Worm (Caenorhabditis elegans) whole organism, midembryonic: ENCODE data around the gene ttr-54.

ENCODE experiments used
- T22C8.4 ChIP-seq: fragments of 200-800 bp; sonication (Bioruptor generic); IDR thresholded peaks from 2 replicates; pipeline ENCODE4 v1.3.6; 2022; ENCODE audit warnings: missing genetic modification characterization, missing compliant biosample characterization
- cog-1 ChIP-seq: sonication (generic microtip); optimal IDR thresholded peaks from 2 replicates; lab custom pipeline; 2016; ENCODE audit warnings: missing genetic modification characterization, missing compliant biosample characterization
- flt-1 ChIP-seq: fragments of 200-800 bp; sonication (Bioruptor generic); IDR thresholded peaks from 2 replicates; pipeline ENCODE4 v1.3.6; 2022; ENCODE audit warnings: missing genetic modification characterization, missing compliant biosample characterization
- klf-2 ChIP-seq: fragments of 200-800 bp; sonication (Bioruptor generic); conservative IDR thresholded peaks from 2 replicates; pipeline ENCODE4 v1.3.6; 2022; ENCODE audit warnings: missing genetic modification reagents, missing genetic modification characterization, missing compliant biosample characterization
- med-1 ChIP-seq: sonication (generic microtip); optimal IDR thresholded peaks from 2 replicates; lab custom pipeline; 2017; ENCODE audit warnings: missing genetic modification characterization, mild to moderate bottlenecking, missing compliant biosample characterization, antibody characterized with exemption, missing genetic modification reagents; ENCODE audit not compliant: insufficient read depth
- ref-1 ChIP-seq: fragments of 200-800 bp; sonication (Bioruptor generic); conservative IDR thresholded peaks from 2 replicates; pipeline ENCODE4 v1.3.6; 2022; ENCODE audit warnings: missing genetic modification reagents, missing genetic modification characterization, missing compliant biosample characterization
- tab-1 ChIP-seq: fragments of 200-800 bp; sonication (Bioruptor generic); IDR thresholded peaks from 2 replicates; pipeline ENCODE4 v1.3.6; 2022; ENCODE audit warnings: missing genetic modification characterization, missing compliant biosample characterization
- ztf-23 ChIP-seq: fragments of 200-800 bp; sonication (Bioruptor generic); IDR thresholded peaks from 2 replicates; pipeline ENCODE4 v1.3.6; 2022; ENCODE audit warnings: missing genetic modification reagents, missing genetic modification characterization, missing compliant biosample characterization
- ztf-29 ChIP-seq: fragments of 200-800 bp; sonication (Bioruptor generic); IDR thresholded peaks from 2 replicates; pipeline ENCODE4 v1.3.6; 2022; ENCODE audit warnings: missing genetic modification reagents, missing genetic modification characterization, missing compliant biosample characterization

Gene ttr-54

ce11 chrIV:10128446-10128845, 27.1 kb upstream of the ttr-54 start:
- TF ChIP-seq klf-2 (no peak), ztf-23 (no peak), ztf-29 (GFP tag; lab: Robert Waterston, UW) (no peak), flt-1 (no peak), med-1 (no peak), tab-1 (GFP tag; lab: Robert Waterston, UW) (no peak)

DNA sequence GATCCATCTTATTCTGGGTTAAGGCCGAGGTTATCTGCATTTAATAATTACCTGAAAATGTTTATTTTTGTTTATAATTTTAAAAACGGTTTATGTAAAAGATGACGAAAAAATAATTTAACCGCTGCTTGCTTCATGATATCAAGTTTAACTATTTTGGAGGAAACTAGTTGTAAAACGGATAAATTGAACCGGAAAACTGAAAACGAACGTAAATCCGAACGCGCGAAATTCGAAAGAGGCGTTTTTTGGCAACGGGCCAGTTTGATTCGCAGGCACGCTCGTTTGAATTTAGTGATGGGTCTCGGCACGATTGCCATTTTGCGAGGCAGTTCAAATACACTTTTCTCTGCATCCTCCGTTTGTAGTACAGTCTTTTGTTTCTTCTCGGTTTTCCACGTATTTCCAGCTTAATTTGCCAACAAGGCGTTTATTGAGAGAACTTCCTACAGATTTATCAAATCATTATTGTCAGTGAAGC, 26.6 kb upstream of the ttr-54 start, which contains the start of the genes gtbp-1 and K08F4.3:
Gene gtbp-1, minus strand, starts transcription at position 51 of the 481 bp plus-strand sequence.
Gene K08F4.3, plus strand, starts transcription at position 352 of the 481 bp plus-strand sequence.
- TF ChIP-seq ztf-23 = peak; percentile 50; the same call in 1 of the 2 replicates
- no peak for TF ChIP-seq klf-2

DNA sequence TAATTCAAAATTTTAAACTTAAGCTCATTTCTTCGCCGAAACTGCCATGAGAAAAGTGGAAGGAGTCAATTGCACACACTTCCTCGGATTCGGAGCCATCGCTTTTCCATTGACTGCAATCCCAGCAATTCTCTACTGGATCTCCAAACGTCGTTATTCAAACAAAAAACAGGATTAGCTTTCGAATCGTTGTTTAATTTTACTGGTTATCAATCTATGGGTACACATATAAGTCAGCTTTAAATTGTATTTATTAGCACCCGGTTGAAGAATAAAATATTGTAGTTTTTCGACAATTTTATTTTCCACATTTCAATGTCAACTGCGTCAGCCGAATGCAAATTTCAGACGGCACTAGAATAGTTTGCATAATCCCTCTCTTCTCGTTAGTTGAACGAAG, 25.6 kb upstream of the ttr-54 start, which contains the start of gene glt-3:
Gene glt-3, plus strand, starts transcription at position 301 of the 400 bp plus-strand sequence.
- TF ChIP-seq ztf-23 (no peak), flt-1 (no peak), T22C8.4 (GFP tag; lab: Robert Waterston, UW) (no peak), klf-2 (no peak), ref-1 (GFP tag; lab: Robert Waterston, UW) (no peak), med-1 (no peak), ztf-29 (GFP tag; lab: Robert Waterston, UW) (no peak), cog-1 (no peak), tab-1 (GFP tag; lab: Robert Waterston, UW) (no peak)

DNA sequence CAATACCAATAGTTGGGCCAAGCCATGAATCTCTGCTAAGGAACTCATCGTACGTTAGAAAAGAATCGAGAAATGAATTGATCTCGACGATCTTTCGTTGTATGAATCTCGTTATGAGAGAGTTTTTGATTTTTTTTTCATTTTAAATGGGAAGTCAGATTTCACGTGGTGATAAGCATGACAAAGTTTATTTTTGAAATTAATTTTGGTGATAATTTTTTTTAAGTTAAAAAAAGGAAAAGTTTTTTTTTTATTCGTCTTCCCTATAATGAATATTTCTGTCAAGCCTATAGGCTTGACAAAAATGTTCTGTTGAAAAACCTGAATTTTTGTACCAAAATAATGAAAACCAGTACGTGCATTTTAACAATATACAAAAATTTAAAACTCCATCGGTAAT, 19.8 kb upstream of the ttr-54 start, which contains the start of gene K08F4.5:
Gene K08F4.5, minus strand, starts transcription at position 101 of the 400 bp plus-strand sequence.
- TF ChIP-seq ref-1 (GFP tag; lab: Robert Waterston, UW) (no peak), ztf-29 (GFP tag; lab: Robert Waterston, UW) (no peak), cog-1 (no peak), klf-2 (no peak), tab-1 (GFP tag; lab: Robert Waterston, UW) (no peak), med-1 (no peak), T22C8.4 (GFP tag; lab: Robert Waterston, UW) (no peak), ztf-23 (no peak)

DNA sequence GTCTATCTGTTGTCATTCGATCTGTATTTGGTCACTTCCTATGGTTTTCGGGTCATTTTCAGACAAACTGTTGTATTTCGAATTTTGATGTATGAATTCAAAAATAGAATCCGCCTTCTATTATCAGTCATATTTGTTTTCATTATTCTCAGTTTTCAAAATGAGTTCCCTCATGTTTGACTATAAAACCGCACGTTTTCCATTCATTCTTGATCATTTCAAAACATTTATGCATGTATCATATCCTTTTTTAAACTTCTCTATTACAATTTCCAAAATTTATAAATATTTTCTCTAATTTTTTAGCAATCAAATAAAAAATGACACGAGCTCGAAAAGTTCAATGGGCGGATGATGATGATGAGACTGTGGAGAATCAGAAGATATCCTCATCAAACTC, 17.8 kb upstream of the ttr-54 start, which contains the start of gene K08F4.12:
Gene K08F4.12, plus strand, starts transcription at position 301 of the 400 bp plus-strand sequence.
- TF ChIP-seq cog-1 = no peak
- no peak for TF ChIP-seq T22C8.4 (GFP tag; lab: Robert Waterston, UW)
- no peak for TF ChIP-seq ztf-29 (GFP tag; lab: Robert Waterston, UW)
- TF ChIP-seq med-1 = no peak
- TF ChIP-seq flt-1 = no peak
- no peak for TF ChIP-seq ref-1 (GFP tag; lab: Robert Waterston, UW)
- no peak for TF ChIP-seq tab-1 (GFP tag; lab: Robert Waterston, UW)
- no peak for TF ChIP-seq klf-2
- TF ChIP-seq ztf-23 = no peak

ce11 chrIV:10140143-10140542, 15.4 kb upstream of the ttr-54 start, which contains the start of gene gst-3:
Gene gst-3, minus strand, starts transcription at chrIV:10140243.
- no peak for TF ChIP-seq klf-2

DNA sequence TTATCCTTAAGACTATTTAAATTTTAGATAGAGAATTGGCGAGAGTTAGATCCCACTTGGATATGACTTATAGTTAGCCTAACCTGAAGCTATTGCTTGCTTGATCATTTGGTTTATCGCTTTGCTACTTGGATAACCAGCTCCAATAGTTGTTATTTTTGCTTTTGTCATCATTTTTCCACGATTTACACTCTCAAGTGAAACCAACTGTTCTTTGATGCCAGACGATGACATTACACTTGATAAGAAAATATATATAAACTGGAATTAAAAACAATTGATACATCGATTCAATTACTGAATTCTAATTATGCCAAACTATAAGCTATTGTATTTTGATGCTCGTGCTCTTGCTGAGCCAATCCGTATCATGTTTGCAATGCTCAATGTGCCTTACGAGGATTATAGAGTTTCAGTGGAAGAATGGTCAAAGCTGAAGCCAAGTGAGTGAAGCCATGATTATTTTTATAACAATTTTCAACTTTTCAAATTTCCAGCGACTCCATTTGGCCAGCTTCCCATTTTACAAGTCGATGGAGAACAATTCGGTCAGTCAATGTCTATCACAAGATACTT, 13.6 kb upstream of the ttr-54 start, which contains the start of the genes gst-2, gst-4 and dhs-12:
Gene gst-2, minus strand, starts transcription at position 132 of the 576 bp plus-strand sequence.
Gene gst-4, plus strand, starts transcription at position 296 of the 576 bp plus-strand sequence.
Gene dhs-12, plus strand, starts transcription at position 526 of the 576 bp plus-strand sequence.
- TF ChIP-seq T22C8.4 (GFP tag; lab: Robert Waterston, UW) (no peak), ztf-29 (GFP tag; lab: Robert Waterston, UW) (no peak), flt-1 (no peak), tab-1 (GFP tag; lab: Robert Waterston, UW) (no peak), ref-1 (GFP tag; lab: Robert Waterston, UW) (no peak), med-1 (no peak), klf-2 (no peak), cog-1 (no peak), ztf-23 (no peak)

DNA sequence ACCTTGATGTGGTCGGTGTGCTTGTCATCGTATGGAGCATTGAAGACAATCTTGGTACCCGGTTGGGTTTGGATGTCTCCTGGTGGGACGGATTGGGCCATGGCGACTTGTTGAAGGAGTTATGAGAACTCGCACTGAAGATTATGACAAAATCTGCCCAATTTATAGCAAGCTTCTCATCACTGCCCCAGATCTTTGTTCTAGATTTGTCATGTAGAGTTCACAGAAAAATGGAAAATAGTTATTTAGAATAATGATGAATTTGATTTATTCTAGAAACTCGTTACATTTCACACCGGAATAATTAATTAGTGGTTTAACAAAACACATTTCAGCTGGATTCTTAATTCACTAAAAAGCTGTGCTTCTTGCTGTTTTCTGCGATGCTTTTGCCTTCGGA, 11.9 kb upstream of the ttr-54 start, which contains the start of gene msp-38:
Gene msp-38, minus strand, starts transcription at position 101 of the 400 bp plus-strand sequence.
- no peak for TF ChIP-seq klf-2
- TF ChIP-seq cog-1 = no peak
- TF ChIP-seq ztf-29 (GFP tag; lab: Robert Waterston, UW) = no peak

DNA sequence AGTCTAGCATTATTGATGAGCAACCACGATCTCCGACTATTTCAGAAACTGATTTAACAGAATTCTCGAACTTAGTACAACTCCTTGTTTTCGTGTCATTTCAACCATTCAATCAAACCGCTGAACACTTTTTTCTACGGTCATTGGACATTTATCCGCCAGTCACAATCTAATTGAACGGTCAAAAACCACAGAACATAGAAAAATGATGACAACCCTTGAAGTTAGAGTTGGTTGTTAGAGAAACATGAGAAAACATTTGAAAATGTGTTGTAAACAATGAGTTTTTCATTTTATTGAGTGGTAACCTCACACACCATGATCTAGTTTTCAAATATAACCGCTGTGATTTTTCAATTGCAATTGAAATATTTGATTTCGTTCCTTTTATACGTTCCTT, 11.1 kb upstream of the ttr-54 start:
- TF ChIP-seq flt-1 = no peak
- TF ChIP-seq ztf-29 (GFP tag; lab: Robert Waterston, UW) = no peak
- no peak for TF ChIP-seq T22C8.4 (GFP tag; lab: Robert Waterston, UW)

ce11 chrIV:10144909-10145308, 10.7 kb upstream of the ttr-54 start:
- TF ChIP-seq med-1 = no peak
- no peak for TF ChIP-seq ref-1 (GFP tag; lab: Robert Waterston, UW)
- TF ChIP-seq ztf-29 (GFP tag; lab: Robert Waterston, UW) = no peak

DNA sequence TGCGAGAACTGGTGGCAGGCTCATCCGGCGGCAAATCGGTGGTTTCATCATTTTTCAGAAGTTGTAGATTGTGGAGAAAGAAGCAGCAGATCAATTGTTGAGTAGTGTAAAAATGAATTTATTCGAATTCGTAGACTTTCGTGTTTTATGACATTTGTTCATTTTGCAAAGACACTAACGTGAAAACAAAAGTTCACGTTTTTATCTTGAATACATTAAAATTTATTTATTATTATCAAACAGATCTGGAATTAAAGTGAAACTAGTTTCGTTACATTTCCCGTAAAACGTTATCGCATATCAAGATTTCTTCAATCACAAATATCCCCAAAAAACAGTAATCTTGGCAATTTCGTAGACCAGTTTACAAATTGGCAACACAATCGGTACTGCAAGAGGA, 8.7 kb upstream of the ttr-54 start, which contains the start of gene T14G10.8:
Gene T14G10.8, minus strand, starts transcription at position 101 of the 400 bp plus-strand sequence.
- TF ChIP-seq med-1 (no peak), T22C8.4 (GFP tag; lab: Robert Waterston, UW) (no peak), flt-1 (no peak), klf-2 (no peak), ref-1 (GFP tag; lab: Robert Waterston, UW) (no peak), ztf-29 (GFP tag; lab: Robert Waterston, UW) (no peak)
